Worm (Caenorhabditis elegans) whole organism, late embryonic: ENCODE results near the gene dod-24.

Experiments used
- C38D4.7 ChIP-seq: fragments of 200-800 bp; sonication (Bioruptor generic); optimal IDR thresholded peaks from 2 replicates; lab custom pipeline; 2018; ENCODE audit warnings: mild to moderate bottlenecking, missing genetic modification characterization, moderate library complexity, missing compliant biosample characterization
- ahr-1 ChIP-seq: sonication (generic microtip); optimal IDR thresholded peaks from 2 replicates; lab custom pipeline; 2016; ENCODE audit warnings: missing genetic modification characterization, missing compliant biosample characterization
- ceh-14 ChIP-seq: sonication (generic microtip); optimal IDR thresholded peaks from 2 replicates; lab custom pipeline; 2016; ENCODE audit warnings: missing genotype, missing genetic modification characterization, missing compliant biosample characterization
- ceh-9 ChIP-seq: sonication (generic microtip); optimal IDR thresholded peaks from 2 replicates; lab custom pipeline; 2016; ENCODE audit warnings: mild to moderate bottlenecking, missing genetic modification characterization, inconsistent platforms, missing compliant biosample characterization
- che-1 ChIP-seq: sonication (generic microtip); optimal IDR thresholded peaks from 2 replicates; lab custom pipeline; 2016; ENCODE audit warnings: mild to moderate bottlenecking, missing genetic modification characterization, missing compliant biosample characterization
- ets-4 ChIP-seq: sonication (generic microtip); optimal IDR thresholded peaks from 2 replicates; lab custom pipeline; 2016; ENCODE audit warnings: missing genetic modification characterization, missing compliant biosample characterization
- hlh-6 ChIP-seq: sonication (generic microtip); optimal IDR thresholded peaks from 2 replicates; lab custom pipeline; 2016; ENCODE audit warnings: missing genotype, missing genetic modification characterization, missing compliant biosample characterization
- nfya-1 ChIP-seq: sonication (generic microtip); optimal IDR thresholded peaks from 2 replicates; lab custom pipeline; 2017; ENCODE audit warnings: missing genetic modification characterization, mild to moderate bottlenecking, missing compliant biosample characterization, antibody characterized with exemption, moderate library complexity
- nhr-11 ChIP-seq: fragments of 150-350 bp; optimal IDR thresholded peaks from 2 replicates; lab custom pipeline; 2014; ENCODE audit warnings: missing biosample characterization, missing genetic modification characterization
- npax-4 ChIP-seq: sonication (generic microtip); optimal IDR thresholded peaks from 2 replicates; lab custom pipeline; 2016; ENCODE audit warnings: missing genetic modification characterization, missing compliant biosample characterization
- pag-3 ChIP-seq: sonication (generic microtip); optimal IDR thresholded peaks from 2 replicates; lab custom pipeline; 2016; ENCODE audit warnings: missing compliant biosample characterization, missing genetic modification characterization, borderline replicate concordance
- pha-2 ChIP-seq: sonication (generic microtip); optimal IDR thresholded peaks from 2 replicates; lab custom pipeline; 2017; ENCODE audit warnings: mild to moderate bottlenecking, missing genetic modification characterization, missing compliant biosample characterization
- sox-2 ChIP-seq: fragments of 200-800 bp; sonication (Bioruptor generic); IDR thresholded peaks from 2 replicates; pipeline ENCODE4 v1.3.6; 2022; ENCODE audit warnings: missing genetic modification reagents, missing genetic modification characterization, missing compliant biosample characterization
- tbx-2 ChIP-seq: sonication (generic microtip); optimal IDR thresholded peaks from 2 replicates; lab custom pipeline; 2016; ENCODE audit warnings: missing genetic modification characterization, missing compliant biosample characterization

ce11 chrIV:12911990-12912389 lies 29.2 kb downstream of the dod-24 start, which contains the start of gene K08D8.5:
- TF ChIP-seq ceh-9 (no peak), nfya-1 (tag; lab: Kevin White, UChicago) (no peak), nhr-11 (tag; lab: Kevin White, UChicago) (no peak), hlh-6 (tag; lab: Kevin White, UChicago) (no peak), pha-2 (tag; lab: Kevin White, UChicago) (no peak), che-1 (tag; lab: Kevin White, UChicago) (no peak), npax-4 (no peak), C38D4.7 (no peak), ets-4 (tag; lab: Kevin White, UChicago) (no peak), ceh-14 (tag; lab: Kevin White, UChicago) (no peak), ahr-1 (tag; lab: Kevin White, UChicago) (no peak), tbx-2 (tag; lab: Kevin White, UChicago) (no peak), sox-2 (GFP tag; lab: Robert Waterston, UW) (no peak), pag-3 (tag; lab: Kevin White, UChicago) (no peak)
